Fruit fly (Drosophila melanogaster) whole organism, adult: Measurements from ENCODE around the gene Atg4b.

Experiments used
- CG11617 ChIP-seq: fragments of 200-800 bp; sonication (Bioruptor generic); optimal IDR thresholded peaks from 2 replicates; lab custom pipeline; 2017; ENCODE audit warnings: mild to moderate bottlenecking, missing biosample characterization, missing genetic modification reagents, missing genetic modification characterization
- CG12768 ChIP-seq: fragments of 200-800 bp; sonication (Bioruptor generic); optimal IDR thresholded peaks from 2 replicates; lab custom pipeline; 2017; ENCODE audit warnings: missing biosample characterization, missing genetic modification characterization, mild to moderate bottlenecking, moderate library complexity, missing genetic modification reagents
- CG14711 ChIP-seq: fragments of 200-800 bp; sonication (Bioruptor generic); optimal IDR thresholded peaks from 2 replicates; lab custom pipeline; 2018; ENCODE audit warnings: missing biosample characterization, mild to moderate bottlenecking, missing genetic modification characterization, moderate library complexity
- CG1620 ChIP-seq: fragments of 200-800 bp; sonication (Bioruptor generic); optimal IDR thresholded peaks from 2 replicates; lab custom pipeline; 2016; ENCODE audit warnings: missing biosample characterization, missing genetic modification characterization
- CG33017 ChIP-seq: fragments of 200-800 bp; sonication (Bioruptor generic); optimal IDR thresholded peaks from 2 replicates; lab custom pipeline; 2018; ENCODE audit warnings: missing biosample characterization, mild to moderate bottlenecking, missing genetic modification characterization, moderate library complexity
- CG5204 ChIP-seq: fragments of 200-800 bp; sonication (Bioruptor generic); optimal IDR thresholded peaks from 2 replicates; lab custom pipeline; 2016; ENCODE audit warnings: missing biosample characterization, missing genetic modification characterization
- CG7045 ChIP-seq: fragments of 200-800 bp; sonication (Bioruptor generic); optimal IDR thresholded peaks from 2 replicates; lab custom pipeline; 2017; ENCODE audit warnings: missing biosample characterization, mild to moderate bottlenecking, missing genetic modification characterization
- CG7101 ChIP-seq: fragments of 200-800 bp; sonication (Bioruptor generic); optimal IDR thresholded peaks from 2 replicates; lab custom pipeline; 2018; ENCODE audit warnings: missing biosample characterization, mild to moderate bottlenecking, missing genetic modification characterization, moderate library complexity
- Clk ChIP-seq: fragments of 200-800 bp; sonication (Bioruptor generic); optimal IDR thresholded peaks from 2 replicates; lab custom pipeline; 2017; ENCODE audit warnings: missing biosample characterization, missing genetic modification characterization
- Crg-1 ChIP-seq: fragments of 200-800 bp; sonication (Bioruptor generic); optimal IDR thresholded peaks from 2 replicates; lab custom pipeline; 2016; ENCODE audit warnings: missing biosample characterization, missing genetic modification characterization
- Hr96 ChIP-seq: fragments of 200-800 bp; sonication (Bioruptor generic); optimal IDR thresholded peaks from 2 replicates; lab custom pipeline; 2016; ENCODE audit warnings: missing biosample characterization, missing genetic modification characterization
- Mnt ChIP-seq: fragments of 200-800 bp; sonication (Bioruptor generic); optimal IDR thresholded peaks from 2 replicates; lab custom pipeline; 2016; ENCODE audit warnings: missing biosample characterization, mild to moderate bottlenecking, missing genetic modification characterization
- bab1 ChIP-seq: fragments of 200-800 bp; sonication (Bioruptor generic); optimal IDR thresholded peaks from 3 replicates; lab custom pipeline; 2019; ENCODE audit warnings: missing biosample characterization, mild to moderate bottlenecking, missing genetic modification characterization, moderate library complexity
- cic ChIP-seq: fragments of 200-800 bp; sonication (Bioruptor generic); optimal IDR thresholded peaks from 2 replicates; lab custom pipeline; 2017; ENCODE audit warnings: missing biosample characterization, mild to moderate bottlenecking, missing genetic modification characterization, moderate library complexity
- cnc ChIP-seq, 2 experiments: fragments of >200 bp; optimal IDR thresholded peaks; 2 replicates each; lab custom pipeline; 2017
- kay ChIP-seq: fragments of 200-800 bp; sonication (Bioruptor generic); peaks from one replicate; lab custom pipeline; 2016; ENCODE audit warnings: missing biosample characterization, missing genetic modification characterization, borderline replicate concordance
- ovo ChIP-seq: fragments of 200-800 bp; sonication (Bioruptor generic); optimal IDR thresholded peaks from 2 replicates; lab custom pipeline; 2016; ENCODE audit warnings: missing biosample characterization, missing genetic modification characterization
- pad ChIP-seq: fragments of 200-800 bp; sonication (Bioruptor generic); optimal IDR thresholded peaks from 3 replicates; lab custom pipeline; 2017; ENCODE audit warnings: missing biosample characterization, missing genetic modification characterization, mild to moderate bottlenecking, moderate library complexity, missing genetic modification reagents
- tj ChIP-seq: fragments of 200-800 bp; sonication (Bioruptor generic); optimal IDR thresholded peaks from 3 replicates; lab custom pipeline; 2017; ENCODE audit warnings: missing biosample characterization, mild to moderate bottlenecking, missing genetic modification characterization, moderate library complexity
- toe ChIP-seq: fragments of 200-800 bp; sonication (Bioruptor generic); optimal IDR thresholded peaks from 2 replicates; lab custom pipeline; 2016; ENCODE audit warnings: missing biosample characterization, missing genetic modification characterization

Atg4b gene

dm6 chr3R:15366839-15367238 lies 10.1 kb upstream of the Atg4b start:
- TF ChIP-seq tj (no peak), CG11617 (GFP tag; lab: Kevin White, UChicago) (no peak), CG33017 (peak; percentile 87), Hr96 (GFP tag; lab: Kevin White, UChicago) (no peak), cic (GFP tag; lab: Kevin White, UChicago) (no peak), CG12768 (GFP tag; lab: Kevin White, UChicago) (peak; percentile 7), toe (GFP tag; lab: Kevin White, UChicago) (no peak), CG7101 (peak; percentile 76), CG14711 (tag; lab: Kevin White, UChicago) (peak; percentile 70), CG7045 (GFP tag; lab: Kevin White, UChicago) (peak; percentile 67)

- peak; percentile 9 for TF ChIP-seq Mnt (GFP tag; lab: Kevin White, UChicago)
- TF ChIP-seq CG5204 (GFP tag; lab: Kevin White, UChicago), result no peak
- TF ChIP-seq CG7101, result peak; percentile 44
- peak; percentile 38 for TF ChIP-seq CG14711 (tag; lab: Kevin White, UChicago)
- no peak for TF ChIP-seq cnc (optimal IDR thresholded peaks at IDR 0.05; lab: Kevin White, UChicago)
- TF ChIP-seq bab1 (GFP tag; lab: Kevin White, UChicago), result peak; percentile 46
- peak; percentile 17 for TF ChIP-seq Crg-1
- TF ChIP-seq toe (GFP tag; lab: Kevin White, UChicago), result no peak
- no peak for TF ChIP-seq CG12768 (GFP tag; lab: Kevin White, UChicago)
- TF ChIP-seq CG1620, result peak; percentile 41
- no peak for TF ChIP-seq pad (GFP tag; lab: Kevin White, UChicago)
Observed at dm6 chr3R:15363608-15364007, 6.9 kb upstream of the Atg4b start, which contains the start of gene CG6171. Gene CG6171 (minus strand): TSS chr3R:15363857.

dm6 chr3R:15361490-15361889 lies 4.8 kb upstream of the Atg4b start, which contains the start of the genes Cog2 and Trax:
Gene Cog2 (minus strand): TSS chr3R:15361657.
Gene Trax (plus strand): TSS chr3R:15361692.
- TF ChIP-seq pad (GFP tag; lab: Kevin White, UChicago) (no peak), Mnt (GFP tag; lab: Kevin White, UChicago) (no peak), tj (peak; percentile 80), bab1 (GFP tag; lab: Kevin White, UChicago) (peak; percentile 19)

- TF ChIP-seq tj (peak; percentile 100), Mnt (GFP tag; lab: Kevin White, UChicago) (peak; percentile 10), Hr96 (GFP tag; lab: Kevin White, UChicago) (no peak)
Observed at dm6 chr3R:15356152-15356551, 572 bp downstream of the Atg4b start.

- TF ChIP-seq Clk (no peak), cic (GFP tag; lab: Kevin White, UChicago) (no peak), CG1620 (no peak), Crg-1 (no peak), CG7045 (GFP tag; lab: Kevin White, UChicago) (no peak), CG7101 (no peak), Mnt (GFP tag; lab: Kevin White, UChicago) (no peak), CG12768 (GFP tag; lab: Kevin White, UChicago) (no peak), cnc (optimal IDR thresholded peaks at IDR 0.05; lab: Kevin White, UChicago) (no peak), kay (GFP tag; lab: Kevin White, UChicago) (no peak), tj (no peak), Hr96 (GFP tag; lab: Kevin White, UChicago) (no peak), CG14711 (tag; lab: Kevin White, UChicago) (no peak)
Observed at dm6 chr3R:15354019-15354418, 2.7 kb downstream of the Atg4b start.

dm6 chr3R:15350993-15351426 lies 5.7 kb downstream of the Atg4b start, which contains the start of the genes Trs33 and Tmtc4:
Gene Trs33 (minus strand): TSS chr3R:15350995.
Gene Tmtc4 (plus strand): TSS chr3R:15351225.
- TF ChIP-seq cnc (optimal IDR thresholded peaks at IDR 0.05; lab: Kevin White, UChicago), result no peak
- no peak for TF ChIP-seq Clk
- peak; percentile 28 for TF ChIP-seq Mnt (GFP tag; lab: Kevin White, UChicago)
- peak; percentile 31 for TF ChIP-seq CG1620
- TF ChIP-seq CG5204 (GFP tag; lab: Kevin White, UChicago), result no peak
- TF ChIP-seq Hr96 (GFP tag; lab: Kevin White, UChicago), result no peak
- peak; percentile 27 for TF ChIP-seq cic (GFP tag; lab: Kevin White, UChicago)
- peak; percentile 38 for TF ChIP-seq CG33017
- peak; percentile 30 for TF ChIP-seq CG12768 (GFP tag; lab: Kevin White, UChicago)
- TF ChIP-seq Crg-1, result peak; percentile 0
- no peak for TF ChIP-seq CG7045 (GFP tag; lab: Kevin White, UChicago)
- TF ChIP-seq tj, result peak; percentile 40
- TF ChIP-seq CG11617 (GFP tag; lab: Kevin White, UChicago), result peak; percentile 72
- peak; percentile 69 for TF ChIP-seq CG14711 (tag; lab: Kevin White, UChicago)
- peak; percentile 45 for TF ChIP-seq pad (GFP tag; lab: Kevin White, UChicago)
- peak; percentile 74 for TF ChIP-seq bab1 (GFP tag; lab: Kevin White, UChicago)
- peak; percentile 72 for TF ChIP-seq CG7101
- TF ChIP-seq ovo, result no peak
- no peak for TF ChIP-seq kay (GFP tag; lab: Kevin White, UChicago)
- no peak for TF ChIP-seq toe (GFP tag; lab: Kevin White, UChicago)

- TF ChIP-seq pad (GFP tag; lab: Kevin White, UChicago), result no peak
- no peak for TF ChIP-seq cic (GFP tag; lab: Kevin White, UChicago)
- peak; percentile 34 for TF ChIP-seq Mnt (GFP tag; lab: Kevin White, UChicago)
- no peak for TF ChIP-seq ovo
- TF ChIP-seq CG12768 (GFP tag; lab: Kevin White, UChicago), result no peak
- no peak for TF ChIP-seq toe (GFP tag; lab: Kevin White, UChicago)
- TF ChIP-seq CG14711 (tag; lab: Kevin White, UChicago), result peak; percentile 17
- TF ChIP-seq cnc (optimal IDR thresholded peaks at IDR 0.05; lab: Kevin White, UChicago), result no peak
- no peak for TF ChIP-seq kay (GFP tag; lab: Kevin White, UChicago)
- peak; percentile 26 for TF ChIP-seq CG11617 (GFP tag; lab: Kevin White, UChicago)
- TF ChIP-seq Crg-1, result no peak
- peak; percentile 1 for TF ChIP-seq tj
- TF ChIP-seq CG7101, result peak; percentile 36
- no peak for TF ChIP-seq Clk
- TF ChIP-seq CG7045 (GFP tag; lab: Kevin White, UChicago), result no peak
- TF ChIP-seq CG33017, result no peak
- no peak for TF ChIP-seq Hr96 (GFP tag; lab: Kevin White, UChicago)
- TF ChIP-seq CG1620, result no peak
- peak; percentile 55 for TF ChIP-seq bab1 (GFP tag; lab: Kevin White, UChicago)
- TF ChIP-seq CG5204 (GFP tag; lab: Kevin White, UChicago), result no peak
Observed at dm6 chr3R:15347822-15348221, 8.9 kb downstream of the Atg4b start, which contains the start of the genes CG42726 and CG42727. Gene CG42726 (plus strand): TSS chr3R:15348048. Gene CG42727 (plus strand): TSS chr3R:15348048.
